Fruit fly (Drosophila melanogaster) whole organism, adult: Measurements from ENCODE around the gene Yip1d1.

Experiments
- CG12768 ChIP-seq: fragments of 200-800 bp; sonication (Bioruptor generic); optimal IDR thresholded peaks from 2 replicates; lab custom pipeline; 2017; ENCODE audit warnings: missing biosample characterization, missing genetic modification characterization, mild to moderate bottlenecking, moderate library complexity, missing genetic modification reagents
- CG33017 ChIP-seq: fragments of 200-800 bp; sonication (Bioruptor generic); optimal IDR thresholded peaks from 2 replicates; lab custom pipeline; 2018; ENCODE audit warnings: missing biosample characterization, mild to moderate bottlenecking, missing genetic modification characterization, moderate library complexity
- CG7101 ChIP-seq: fragments of 200-800 bp; sonication (Bioruptor generic); optimal IDR thresholded peaks from 2 replicates; lab custom pipeline; 2018; ENCODE audit warnings: missing biosample characterization, mild to moderate bottlenecking, missing genetic modification characterization, moderate library complexity
- Crg-1 ChIP-seq: fragments of 200-800 bp; sonication (Bioruptor generic); optimal IDR thresholded peaks from 2 replicates; lab custom pipeline; 2016; ENCODE audit warnings: missing biosample characterization, missing genetic modification characterization
- Hr96 ChIP-seq: fragments of 200-800 bp; sonication (Bioruptor generic); optimal IDR thresholded peaks from 2 replicates; lab custom pipeline; 2016; ENCODE audit warnings: missing biosample characterization, missing genetic modification characterization
- bab1 ChIP-seq: fragments of 200-800 bp; sonication (Bioruptor generic); optimal IDR thresholded peaks from 3 replicates; lab custom pipeline; 2019; ENCODE audit warnings: missing biosample characterization, mild to moderate bottlenecking, missing genetic modification characterization, moderate library complexity
- cic ChIP-seq: fragments of 200-800 bp; sonication (Bioruptor generic); optimal IDR thresholded peaks from 2 replicates; lab custom pipeline; 2017; ENCODE audit warnings: missing biosample characterization, mild to moderate bottlenecking, missing genetic modification characterization, moderate library complexity
- kay ChIP-seq: fragments of 200-800 bp; sonication (Bioruptor generic); peaks from one replicate; lab custom pipeline; 2016; ENCODE audit warnings: missing biosample characterization, missing genetic modification characterization, borderline replicate concordance
- pad ChIP-seq: fragments of 200-800 bp; sonication (Bioruptor generic); optimal IDR thresholded peaks from 3 replicates; lab custom pipeline; 2017; ENCODE audit warnings: missing biosample characterization, missing genetic modification characterization, mild to moderate bottlenecking, moderate library complexity, missing genetic modification reagents
- tj ChIP-seq: fragments of 200-800 bp; sonication (Bioruptor generic); optimal IDR thresholded peaks from 3 replicates; lab custom pipeline; 2017; ENCODE audit warnings: missing biosample characterization, mild to moderate bottlenecking, missing genetic modification characterization, moderate library complexity
- toe ChIP-seq: fragments of 200-800 bp; sonication (Bioruptor generic); optimal IDR thresholded peaks from 2 replicates; lab custom pipeline; 2016; ENCODE audit warnings: missing biosample characterization, missing genetic modification characterization

- TF ChIP-seq kay (GFP tag; lab: Kevin White, UChicago): peak; percentile 19
- TF ChIP-seq bab1 (GFP tag; lab: Kevin White, UChicago): no peak
- TF ChIP-seq CG33017 (tag; lab: Kevin White, UChicago): no peak
- TF ChIP-seq toe (GFP tag; lab: Kevin White, UChicago): no peak
- TF ChIP-seq CG12768: no peak
- TF ChIP-seq pad (GFP tag; lab: Kevin White, UChicago): no peak
- no peak for TF ChIP-seq Hr96 (GFP tag; lab: Kevin White, UChicago)
- no peak for TF ChIP-seq tj (GFP tag; lab: Kevin White, UChicago)
- no peak for TF ChIP-seq Crg-1 (GFP tag; lab: Kevin White, UChicago)
- TF ChIP-seq cic (GFP tag; lab: Kevin White, UChicago): no peak
- no peak for TF ChIP-seq CG7101 (tag; lab: Kevin White, UChicago)
These were observed 18.3 kb downstream of the Yip1d1 start for dm6 chr2L:12982107-12982506.
